Comparison of ENCODE assay signal across 5 fruit fly cellular contexts in the genomic region with DNA sequence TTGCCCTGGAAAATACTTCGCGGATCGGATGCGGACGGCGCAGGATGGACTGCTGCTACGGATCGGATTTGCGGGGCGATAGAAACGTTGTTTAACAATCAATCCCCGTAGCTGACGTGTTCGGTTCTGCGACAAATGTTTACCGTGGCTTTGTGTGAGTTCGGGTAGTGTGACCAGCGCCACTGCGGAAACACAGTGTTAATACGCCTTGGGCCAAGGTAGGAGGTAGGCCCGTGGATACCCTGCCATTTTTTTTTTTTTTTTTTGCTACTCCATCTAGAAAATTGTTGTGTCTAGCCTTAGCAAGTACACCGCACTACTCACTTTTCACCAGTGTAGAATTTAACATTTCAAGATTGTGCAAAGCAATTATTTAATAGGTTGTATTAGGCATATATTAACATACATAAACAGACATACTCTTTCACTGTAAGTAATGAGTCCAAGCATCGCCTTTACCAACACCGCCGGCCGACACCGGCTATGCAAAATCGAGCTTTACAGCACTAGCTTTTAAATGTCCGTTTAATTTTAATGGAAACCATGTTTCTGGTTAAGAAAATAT.
A peak's percentile ranks its signal among the peaks of the same experiment; 100 is the strongest.
TF ChIP-seq lines count a peak whose summit lies in the region.

A gene (minus strand): TSS at position 171 of the 565 bp plus-strand sequence.

TF ChIP-seq in whole organism, adult, 20 proteins besides CTCF, POLR2A, EP300 and RAD21 (continued from another document):
- peak; percentile 75 for TF ChIP-seq bab1 (GFP tag; optimal IDR thresholded peaks at IDR 0.05; lab: Kevin White, UChicago)
- peak; percentile 65 for TF ChIP-seq CG14711 (tag; optimal IDR thresholded peaks at IDR 0.05; lab: Kevin White, UChicago)
- no peak for TF ChIP-seq kay (GFP tag; lab: Kevin White, UChicago; ENCODE audit: borderline replicate concordance)
- TF ChIP-seq Mnt (GFP tag; optimal IDR thresholded peaks at IDR 0.05; lab: Kevin White, UChicago) = peak; percentile 90

TF ChIP-seq in whole organism, embryonic, 481 proteins besides CTCF, POLR2A, EP300 and RAD21 (continued from another document and continues in another):
- no peak for TF ChIP-seq CG12769 (tag; optimal IDR thresholded peaks at IDR 0.05; lab: Kevin White, UChicago)
- TF ChIP-seq CG16815 (GFP tag; optimal IDR thresholded peaks at IDR 0.05; lab: Kevin White, UChicago) = peak; percentile 75
- TF ChIP-seq CG32767 (GFP tag; IDR thresholded peaks at IDR 0.05; lab: Robert Waterston, UW) = peak; percentile 72; the same call in 1 of the 2 replicates
- no peak for TF ChIP-seq Sry-β (GFP tag; optimal IDR thresholded peaks at IDR 0.05; lab: Kevin White, UChicago)
- peak; percentile 86 for TF ChIP-seq CG12942 (GFP tag; optimal IDR thresholded peaks at IDR 0.05; lab: Kevin White, UChicago)
- no peak for TF ChIP-seq CG1603 (tag; optimal IDR thresholded peaks at IDR 0.05; lab: Kevin White, UChicago)
- no peak for TF ChIP-seq CG8478 (optimal IDR thresholded peaks at IDR 0.05; lab: Kevin White, UChicago)
- TF ChIP-seq tx (GFP tag; optimal IDR thresholded peaks at IDR 0.05; lab: Kevin White, UChicago) = peak; percentile 92
- peak; percentile 45 for TF ChIP-seq Adf1 (GFP tag; IDR thresholded peaks at IDR 0.05; lab: Robert Waterston, UW)
- TF ChIP-seq ems (GFP tag; optimal IDR thresholded peaks at IDR 0.05; lab: Kevin White, UChicago) = peak; percentile 88
- TF ChIP-seq CG9437 (GFP tag; optimal IDR thresholded peaks at IDR 0.05; lab: Kevin White, UChicago) = peak; percentile 70
- peak; percentile 37 for TF ChIP-seq wek (GFP tag; optimal IDR thresholded peaks at IDR 0.05; lab: Kevin White, UChicago)
- TF ChIP-seq Lpt (GFP tag; optimal IDR thresholded peaks at IDR 0.05; lab: Kevin White, UChicago) = no peak
- TF ChIP-seq HLH3B (GFP tag; IDR thresholded peaks at IDR 0.05; lab: Robert Waterston, UW) = peak; percentile 70
- no peak for TF ChIP-seq sqz (GFP tag; optimal IDR thresholded peaks at IDR 0.05; lab: Kevin White, UChicago)
- peak; percentile 87 for TF ChIP-seq CG32532 (GFP tag; IDR thresholded peaks at IDR 0.05; lab: Robert Waterston, UW)
- peak; percentile 79 for TF ChIP-seq HmgZ (tag; optimal IDR thresholded peaks at IDR 0.05; lab: Kevin White, UChicago)
- no peak for TF ChIP-seq aop (GFP tag; IDR thresholded peaks at IDR 0.05; lab: Robert Waterston, UW)
- peak; percentile 77 for TF ChIP-seq CG7556 (GFP tag; optimal IDR thresholded peaks at IDR 0.05; lab: Kevin White, UChicago)
- no peak for TF ChIP-seq ara (GFP tag; IDR thresholded peaks at IDR 0.05; lab: Robert Waterston, UW)
- peak; percentile 88 for TF ChIP-seq Max (GFP tag; optimal IDR thresholded peaks at IDR 0.05; lab: Kevin White, UChicago)
- peak; percentile 47 for TF ChIP-seq Usf (GFP tag; optimal IDR thresholded peaks at IDR 0.05; lab: Kevin White, UChicago)
- no peak for TF ChIP-seq fd102C (GFP tag; optimal IDR thresholded peaks at IDR 0.05; lab: Kevin White, UChicago)
- TF ChIP-seq NFAT (GFP tag; IDR thresholded peaks at IDR 0.05; lab: Robert Waterston, UW) = peak; percentile 63
- no peak for TF ChIP-seq grn (GFP tag; optimal IDR thresholded peaks at IDR 0.05; lab: Kevin White, UChicago)
- TF ChIP-seq CG3407 (GFP tag; optimal IDR thresholded peaks at IDR 0.05; lab: Kevin White, UChicago) = peak; percentile 62
- TF ChIP-seq bcd (GFP tag; optimal IDR thresholded peaks at IDR 0.05; lab: Kevin White, UChicago) = peak; percentile 83
- TF ChIP-seq CG16813 (GFP tag; IDR thresholded peaks at IDR 0.05; lab: Robert Waterston, UW; ENCODE audit: partially characterized antibody) = no peak
- TF ChIP-seq pb (GFP tag; optimal IDR thresholded peaks at IDR 0.05; lab: Kevin White, UChicago) = peak; percentile 82
- peak; percentile 84; the same call in 2 of the 3 replicates for TF ChIP-seq so (GFP tag; IDR thresholded peaks at IDR 0.05; lab: Robert Waterston, UW)

TF ChIP-seq in whole organism, prepupa, 60 proteins besides CTCF, POLR2A, EP300 and RAD21 (continued from another document and continues in another):
- TF ChIP-seq CG11762 (GFP tag; optimal IDR thresholded peaks at IDR 0.05; lab: Kevin White, UChicago; ENCODE audit: insufficient read depth) (peak; percentile 70), esn (GFP tag; optimal IDR thresholded peaks at IDR 0.05; lab: Kevin White, UChicago) (peak; percentile 92), Lpt (GFP tag; optimal IDR thresholded peaks at IDR 0.05; lab: Kevin White, UChicago) (peak; percentile 77), CG10631 (GFP tag; optimal IDR thresholded peaks at IDR 0.05; lab: Kevin White, UChicago) (no peak), Ets21C (GFP tag; optimal IDR thresholded peaks at IDR 0.05; lab: Kevin White, UChicago) (peak; percentile 89), Hr39 (GFP tag; optimal IDR thresholded peaks at IDR 0.05; lab: Kevin White, UChicago) (peak; percentile 90), CG4318 (GFP tag; optimal IDR thresholded peaks at IDR 0.05; lab: Kevin White, UChicago) (no peak), achi (GFP tag; optimal IDR thresholded peaks at IDR 0.05; lab: Kevin White, UChicago) (peak; percentile 84), CG6792 (GFP tag; optimal IDR thresholded peaks at IDR 0.05; lab: Kevin White, UChicago) (peak; percentile 88), svp (GFP tag; lab: Kevin White, UChicago) (peak; percentile 92), salr (GFP tag; optimal IDR thresholded peaks at IDR 0.05; lab: Kevin White, UChicago) (no peak), dsx (GFP tag; optimal IDR thresholded peaks at IDR 0.05; lab: Kevin White, UChicago; ENCODE audit: poor library complexity, severe bottlenecking) (peak; percentile 59), CG6854 (GFP tag; optimal IDR thresholded peaks at IDR 0.05; lab: Kevin White, UChicago) (peak; percentile 16), CG9139 (GFP tag; optimal IDR thresholded peaks at IDR 0.05; lab: Kevin White, UChicago) (no peak), OdsH (GFP tag; optimal IDR thresholded peaks at IDR 0.05; lab: Kevin White, UChicago) (no peak), CG11294 (GFP tag; IDR thresholded peaks at IDR 0.05; lab: Robert Waterston, UW) (peak; percentile 72), Eip78C (GFP tag; lab: Kevin White, UChicago) (peak; percentile 97), Smox (GFP tag; optimal IDR thresholded peaks at IDR 0.05; lab: Kevin White, UChicago) (no peak), Hr38 (GFP tag; optimal IDR thresholded peaks at IDR 0.05; lab: Kevin White, UChicago) (peak; percentile 23), CG6163 (GFP tag; IDR thresholded peaks at IDR 0.05; lab: Robert Waterston, UW) (peak; percentile 82), Hr4 (GFP tag; optimal IDR thresholded peaks at IDR 0.05; lab: Kevin White, UChicago) (no peak), CG8119 (GFP tag; IDR thresholded peaks at IDR 0.05; lab: Robert Waterston, UW) (peak; percentile 73; the same call in 2 of the 3 replicates), net (GFP tag; optimal IDR thresholded peaks at IDR 0.05; lab: Kevin White, UChicago) (peak; percentile 81), CG31627 (GFP tag; optimal IDR thresholded peaks at IDR 0.05; lab: Kevin White, UChicago) (peak; percentile 92), CG3032 (tag; optimal IDR thresholded peaks at IDR 0.05; lab: Kevin White, UChicago) (peak; percentile 76), Sox15 (GFP tag; optimal IDR thresholded peaks at IDR 0.05; lab: Kevin White, UChicago) (peak; percentile 84), CG1621 (tag; optimal IDR thresholded peaks at IDR 0.05; lab: Kevin White, UChicago) (peak; percentile 47), ss (GFP tag; optimal IDR thresholded peaks at IDR 0.05; lab: Kevin White, UChicago) (peak in 1 of 2 experiments; percentile 80), eg (GFP tag; IDR thresholded peaks at IDR 0.05; lab: Robert Waterston, UW) (peak; percentile 72; the same call in 2 of the 3 replicates), Eip93F (GFP tag; optimal IDR thresholded peaks at IDR 0.05; lab: Kevin White, UChicago) (no peak), pdm3 (GFP tag; optimal IDR thresholded peaks at IDR 0.05; lab: Kevin White, UChicago) (no peak)

TF ChIP-seq in whole organism, pupa, 21 proteins besides CTCF, POLR2A, EP300 and RAD21 (continued from another document):
- peak; percentile 75 for TF ChIP-seq Ets98B (GFP tag; IDR thresholded peaks at IDR 0.05; lab: Robert Waterston, UW)
- no peak for TF ChIP-seq Pif1A (GFP tag; optimal IDR thresholded peaks at IDR 0.05; lab: Kevin White, UChicago)
- TF ChIP-seq CG32121 (GFP tag; IDR thresholded peaks at IDR 0.05; lab: Robert Waterston, UW) = peak; percentile 70

TF ChIP-seq in whole organism, wandering third instar larva, 38 proteins besides CTCF, POLR2A, EP300 and RAD21 (continued from another document):
- TF ChIP-seq CG9705 (GFP tag; optimal IDR thresholded peaks at IDR 0.05; lab: Kevin White, UChicago) = peak; percentile 51
- peak; percentile 81 for TF ChIP-seq HLH106 (tag; optimal IDR thresholded peaks at IDR 0.05; lab: Kevin White, UChicago)
- TF ChIP-seq br (GFP tag; optimal IDR thresholded peaks at IDR 0.05; lab: Kevin White, UChicago) = peak; percentile 89
- TF ChIP-seq CG32264 (GFP tag; optimal IDR thresholded peaks at IDR 0.05; lab: Kevin White, UChicago) = peak; percentile 53
- no peak for TF ChIP-seq sage (GFP tag; optimal IDR thresholded peaks at IDR 0.05; lab: Kevin White, UChicago)
- TF ChIP-seq dsf (GFP tag; optimal IDR thresholded peaks at IDR 0.05; lab: Kevin White, UChicago; ENCODE audit: borderline replicate concordance) = no peak
- no peak for TF ChIP-seq dmrt93B (GFP tag; optimal IDR thresholded peaks at IDR 0.05; lab: Kevin White, UChicago)
- peak; percentile 91 for TF ChIP-seq ey (GFP tag; optimal IDR thresholded peaks at IDR 0.05; lab: Kevin White, UChicago)
- TF ChIP-seq fru (GFP tag; optimal IDR thresholded peaks at IDR 0.05; lab: Kevin White, UChicago) = no peak
- TF ChIP-seq Myc (optimal IDR thresholded peaks at IDR 0.05; lab: Kevin White, UChicago) = peak; percentile 40
- peak; percentile 87 for TF ChIP-seq OdsH (GFP tag; optimal IDR thresholded peaks at IDR 0.05; lab: Kevin White, UChicago)
- TF ChIP-seq Hr78 (GFP tag; optimal IDR thresholded peaks at IDR 0.05; lab: Kevin White, UChicago) = no peak
- no peak for TF ChIP-seq Dif (GFP tag; optimal IDR thresholded peaks at IDR 0.05; lab: Kevin White, UChicago; ENCODE audit: partially characterized antibody)
- no peak for TF ChIP-seq pan (optimal IDR thresholded peaks at IDR 0.05; lab: Kevin White, UChicago)
- TF ChIP-seq woc (GFP tag; optimal IDR thresholded peaks at IDR 0.05; lab: Kevin White, UChicago) = peak; percentile 97
- TF ChIP-seq N (GFP tag; optimal IDR thresholded peaks at IDR 0.05; lab: Kevin White, UChicago) = no peak
- peak; percentile 91 for TF ChIP-seq rgr (GFP tag; optimal IDR thresholded peaks at IDR 0.05; lab: Kevin White, UChicago)
- TF ChIP-seq psq (GFP tag; optimal IDR thresholded peaks at IDR 0.05; lab: Kevin White, UChicago) = peak; percentile 82
- TF ChIP-seq Hr83 (GFP tag; optimal IDR thresholded peaks at IDR 0.05; lab: Kevin White, UChicago; ENCODE audit: poor library complexity, severe bottlenecking) = peak; percentile 56
TF ChIP-seq in whole organism, wandering third instar larva: peak in this region for 17.
